Worm (Caenorhabditis elegans) whole organism, L1 larva: ENCODE measurements around the gene end-1.
A peak's percentile ranks its signal among the peaks of the same experiment; 100 is the strongest.

Source experiments
- C04F5.9 ChIP-seq: sonication (generic microtip); optimal IDR thresholded peaks from 2 replicates; lab custom pipeline; 2016; ENCODE audit warnings: missing genetic modification characterization, missing compliant biosample characterization
- C16A3.4 ChIP-seq: fragments of 150-350 bp; optimal IDR thresholded peaks from 2 replicates; lab custom pipeline; 2014; ENCODE audit warnings: missing biosample characterization, missing genetic modification characterization
- blmp-1 ChIP-seq: fragments of 150-350 bp; optimal IDR thresholded peaks from 2 replicates; lab custom pipeline; 2014; ENCODE audit warnings: missing biosample characterization, missing genetic modification characterization
- ceh-63 ChIP-seq: fragments of 200-800 bp; sonication (Bioruptor generic); optimal IDR thresholded peaks from 2 replicates; lab custom pipeline; 2018; ENCODE audit warnings: mild to moderate bottlenecking, missing genetic modification characterization, missing compliant biosample characterization
- ceh-82 ChIP-seq, 3 experiments: fragments of 150-350 bp in 1 of 3; sonication (generic microtip) in 2 of 3; optimal IDR thresholded peaks; 2 replicates each; lab custom pipeline; 2014 to 2017; ENCODE audit warnings: missing biosample characterization in 3 of 3, missing genetic modification characterization in 3 of 3
- ceh-88 ChIP-seq: fragments of 200-800 bp; sonication (Bioruptor generic); IDR thresholded peaks from 2 replicates; pipeline ENCODE4 v1.3.6; 2022; ENCODE audit warnings: missing genetic modification characterization, missing compliant biosample characterization
- ceh-90 ChIP-seq: sonication (generic microtip); optimal IDR thresholded peaks from 2 replicates; lab custom pipeline; 2016; ENCODE audit warnings: missing genetic modification characterization, missing compliant biosample characterization
- dsc-1 ChIP-seq: sonication (generic microtip); optimal IDR thresholded peaks from 2 replicates; lab custom pipeline; 2016; ENCODE audit warnings: mild to moderate bottlenecking, missing genetic modification characterization, missing compliant biosample characterization
- efl-1 ChIP-seq, 4 experiments: fragments of 150-350 bp; optimal IDR thresholded peaks in 3 of 4; peaks in 1 of 4; 1 replicate in 1 of 4; 2 replicates in 3 of 4; lab custom pipeline; 2014; ENCODE audit warnings: missing biosample characterization in 2 of 4, missing genetic modification characterization in 2 of 4, missing genetic modification reagents in 2 of 4
- elt-3 ChIP-seq, 6 experiments: fragments of 150-350 bp in 1 of 6; sonication (generic microtip); optimal IDR thresholded peaks; 2 replicates each; lab custom pipeline; 2017 to 2018; ENCODE audit warnings: missing biosample characterization in 6 of 6, missing genetic modification characterization in 6 of 6, inconsistent platforms in 1 of 6
- ets-5 ChIP-seq: fragments of 200-800 bp; sonication (Bioruptor generic); IDR thresholded peaks from 2 replicates; pipeline ENCODE4 v1.3.6; 2022; ENCODE audit warnings: missing genetic modification characterization, missing compliant biosample characterization
- fkh-4 ChIP-seq: sonication (generic microtip); optimal IDR thresholded peaks from 2 replicates; lab custom pipeline; 2016; ENCODE audit warnings: missing compliant biosample characterization, missing genetic modification characterization, borderline replicate concordance
- fos-1 ChIP-seq: fragments of 150-350 bp; optimal IDR thresholded peaks from 2 replicates; lab custom pipeline; 2014; ENCODE audit warnings: missing biosample characterization, missing genetic modification characterization
- grh-1 ChIP-seq: fragments of 200-800 bp; sonication (Bioruptor generic); IDR thresholded peaks from 2 replicates; pipeline ENCODE4 v1.3.6; 2022; ENCODE audit warnings: missing genetic modification reagents, missing genetic modification characterization, missing compliant biosample characterization
- hlh-17 ChIP-seq: fragments of 200-800 bp; sonication (Bioruptor generic); optimal IDR thresholded peaks from 2 replicates; lab custom pipeline; 2018; ENCODE audit warnings: missing genetic modification characterization, mild to moderate bottlenecking, missing compliant biosample characterization, moderate library complexity, borderline replicate concordance
- hlh-4 ChIP-seq: sonication (generic microtip); optimal IDR thresholded peaks from 2 replicates; lab custom pipeline; 2016; ENCODE audit warnings: mild to moderate bottlenecking, missing genetic modification characterization, missing compliant biosample characterization
- irx-1 ChIP-seq: sonication (generic microtip); optimal IDR thresholded peaks from 2 replicates; lab custom pipeline; 2016; ENCODE audit warnings: missing genetic modification characterization, missing compliant biosample characterization
- isw-1 ChIP-seq: fragments of 200-800 bp; sonication (Bioruptor generic); IDR thresholded peaks from 2 replicates; pipeline ENCODE4 v1.3.6; 2022; ENCODE audit warnings: missing genetic modification characterization, missing compliant biosample characterization
- jun-1 ChIP-seq: fragments of 150-350 bp; optimal IDR thresholded peaks from 2 replicates; lab custom pipeline; 2014; ENCODE audit warnings: missing biosample characterization, missing genetic modification reagents, missing genetic modification characterization
- lin-13 ChIP-seq: fragments of 150-350 bp; optimal IDR thresholded peaks from 2 replicates; lab custom pipeline; 2014; ENCODE audit warnings: missing biosample characterization, missing genetic modification reagents, missing genetic modification characterization
- lin-14 ChIP-seq: fragments of 200-800 bp; sonication (Bioruptor generic); optimal IDR thresholded peaks from 2 replicates; lab custom pipeline; 2018; ENCODE audit warnings: mild to moderate bottlenecking, missing genetic modification characterization, moderate library complexity, missing compliant biosample characterization
- lin-35 ChIP-seq, 2 experiments: fragments of 150-350 bp; optimal IDR thresholded peaks; 2 replicates each; lab custom pipeline; 2014; ENCODE audit warnings: missing biosample characterization in 2 of 2, missing genetic modification characterization in 2 of 2, missing genetic modification reagents in 2 of 2
- lin-39 ChIP-seq: fragments of 150-350 bp; optimal IDR thresholded peaks from 2 replicates; lab custom pipeline; 2014; ENCODE audit warnings: missing biosample characterization, missing genetic modification reagents, missing genetic modification characterization
- lir-3 ChIP-seq: sonication (generic microtip); optimal IDR thresholded peaks from 2 replicates; lab custom pipeline; 2016; ENCODE audit warnings: mild to moderate bottlenecking, missing genetic modification characterization, moderate library complexity, missing compliant biosample characterization; ENCODE audit not compliant: poor library complexity
- lsy-2 ChIP-seq, 2 experiments: fragments of 150-350 bp; optimal IDR thresholded peaks; 2 replicates each; lab custom pipeline; 2014; ENCODE audit warnings: missing biosample characterization in 2 of 2, missing genetic modification characterization in 2 of 2
- mef-2 ChIP-seq: fragments of 150-350 bp; optimal IDR thresholded peaks from 2 replicates; lab custom pipeline; 2014; ENCODE audit warnings: missing biosample characterization, missing genetic modification characterization
- mep-1 ChIP-seq: fragments of 150-350 bp; optimal IDR thresholded peaks from 2 replicates; lab custom pipeline; 2014; ENCODE audit warnings: missing biosample characterization, missing genetic modification characterization
- nhr-11 ChIP-seq: fragments of 150-350 bp; optimal IDR thresholded peaks from 2 replicates; lab custom pipeline; 2014; ENCODE audit warnings: missing biosample characterization, missing genetic modification characterization
- nhr-12 ChIP-seq: sonication (generic microtip); optimal IDR thresholded peaks from 2 replicates; lab custom pipeline; 2017; ENCODE audit warnings: missing biosample characterization, missing genetic modification characterization
- nhr-19 ChIP-seq: fragments of 200-800 bp; sonication (Bioruptor generic); conservative IDR thresholded peaks from 2 replicates; pipeline ENCODE4 v1.3.6; 2022; ENCODE audit warnings: missing genetic modification characterization, missing compliant biosample characterization
- nhr-76 ChIP-seq: sonication (generic microtip); optimal IDR thresholded peaks from 2 replicates; lab custom pipeline; 2017; ENCODE audit warnings: missing biosample characterization, missing genetic modification characterization
- nhr-77 ChIP-seq: fragments of 150-350 bp; optimal IDR thresholded peaks from 2 replicates; lab custom pipeline; 2014; ENCODE audit warnings: missing biosample characterization, missing genetic modification characterization
- nhr-84 ChIP-seq: sonication (generic microtip); optimal IDR thresholded peaks from 2 replicates; lab custom pipeline; 2017; ENCODE audit warnings: missing biosample characterization, missing genetic modification characterization
- nhr-85 ChIP-seq: sonication (generic microtip); peaks from one replicate; lab custom pipeline; 2016; ENCODE audit warnings: missing genetic modification characterization, inconsistent platforms, missing compliant biosample characterization
- nhr-90 ChIP-seq: sonication (generic microtip); optimal IDR thresholded peaks from 2 replicates; lab custom pipeline; 2016; ENCODE audit warnings: mild to moderate bottlenecking, missing genetic modification characterization, missing compliant biosample characterization; ENCODE audit not compliant: poor library complexity
- pax-3 ChIP-seq: fragments of 200-800 bp; sonication (Bioruptor generic); optimal IDR thresholded peaks from 2 replicates; lab custom pipeline; 2018; ENCODE audit warnings: mild to moderate bottlenecking, missing genetic modification characterization, moderate library complexity, missing compliant biosample characterization
- pqm-1 ChIP-seq: sonication (generic microtip); optimal IDR thresholded peaks from 3 replicates; lab custom pipeline; 2017; ENCODE audit warnings: missing biosample characterization, missing genetic modification characterization
- skn-1 ChIP-seq: fragments of 150-350 bp; optimal IDR thresholded peaks from 2 replicates; lab custom pipeline; 2014; ENCODE audit warnings: missing biosample characterization, missing genetic modification characterization
- snu-23 ChIP-seq: sonication (generic microtip); optimal IDR thresholded peaks from 2 replicates; lab custom pipeline; 2016; ENCODE audit warnings: missing genetic modification characterization, missing compliant biosample characterization
- sox-4 ChIP-seq: sonication (generic microtip); optimal IDR thresholded peaks from 2 replicates; lab custom pipeline; 2016; ENCODE audit warnings: missing genetic modification characterization, missing compliant biosample characterization
- unc-130 ChIP-seq: fragments of 150-350 bp; optimal IDR thresholded peaks from 2 replicates; lab custom pipeline; 2017; ENCODE audit warnings: missing biosample characterization, missing genetic modification characterization, inconsistent platforms
- unc-86 ChIP-seq: sonication (generic microtip); optimal IDR thresholded peaks from 2 replicates; lab custom pipeline; 2016; ENCODE audit warnings: missing genetic modification characterization, missing compliant biosample characterization
- unc-98 ChIP-seq: fragments of 200-800 bp; sonication (Bioruptor generic); IDR thresholded peaks from 2 replicates; pipeline ENCODE4 v1.3.6; 2022; ENCODE audit warnings: missing genetic modification characterization, missing compliant biosample characterization
- vab-15 ChIP-seq: sonication (generic microtip); optimal IDR thresholded peaks from 2 replicates; lab custom pipeline; 2017; ENCODE audit warnings: missing genotype, mild to moderate bottlenecking, missing genetic modification characterization, missing compliant biosample characterization
- zag-1 ChIP-seq: fragments of 150-350 bp; optimal IDR thresholded peaks from 2 replicates; lab custom pipeline; 2014; ENCODE audit warnings: missing biosample characterization, missing genetic modification characterization
- zip-4 ChIP-seq: fragments of 200-800 bp; sonication (Bioruptor generic); optimal IDR thresholded peaks from 2 replicates; lab custom pipeline; 2018; ENCODE audit warnings: mild to moderate bottlenecking, missing genetic modification characterization, moderate library complexity, missing compliant biosample characterization
- ztf-11 ChIP-seq, 2 experiments: sonication (generic microtip); optimal IDR thresholded peaks; 2 replicates each; lab custom pipeline; 2016 to 2017; ENCODE audit warnings: missing genetic modification characterization in 2 of 2, missing biosample characterization in 1 of 2, missing compliant biosample characterization in 1 of 2
- ztf-4 ChIP-seq: fragments of 150-350 bp; optimal IDR thresholded peaks from 2 replicates; lab custom pipeline; 2014; ENCODE audit warnings: missing biosample characterization, missing genetic modification characterization

The end-1 gene

DNA sequence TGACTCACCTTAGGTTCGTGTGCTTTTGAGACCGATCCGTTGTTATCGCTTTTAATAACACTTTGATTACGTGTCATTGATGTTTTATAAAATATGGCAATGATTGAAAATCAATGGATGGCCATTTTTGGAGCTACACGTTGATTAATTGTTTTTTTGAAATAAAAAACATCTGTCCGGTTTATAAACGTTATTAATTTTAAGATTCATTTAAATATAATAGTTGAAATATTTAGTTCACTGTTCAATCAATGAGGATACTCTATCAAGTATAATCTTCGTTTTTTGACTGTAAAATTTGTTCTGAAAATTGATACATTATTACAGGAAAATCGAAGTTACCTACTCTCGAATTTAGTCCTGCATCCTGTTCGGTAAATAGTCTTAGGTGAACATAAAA is 26.7 kb upstream of the end-1 start, which contains the start of gene R10D12.10 (continued):
- TF ChIP-seq zag-1 (no peak), dsc-1 (no peak)

DNA sequence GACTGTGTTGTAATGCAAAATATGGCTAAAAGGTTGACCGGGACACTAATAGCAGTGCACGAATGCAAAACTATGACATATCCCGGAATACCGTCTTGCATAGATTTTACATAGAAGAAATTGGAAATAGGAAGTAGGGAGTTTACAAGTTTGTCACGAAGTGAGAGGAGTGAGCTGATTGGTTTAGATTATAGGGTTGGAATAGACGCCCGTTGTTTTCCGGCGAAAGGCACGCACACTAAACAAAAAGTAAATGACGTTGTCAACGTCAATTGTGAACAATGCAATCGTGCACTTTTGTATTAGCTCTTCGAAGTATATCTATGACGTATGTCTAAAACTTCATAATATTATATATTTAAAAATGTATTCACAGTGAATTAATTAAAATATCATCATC is 24.0 kb upstream of the end-1 start, which contains the start of gene srh-24:
Gene srh-24 (minus strand): TSS at position 101 of the 400 bp plus-strand sequence.
- TF ChIP-seq skn-1 (tag; lab: Kevin White, UChicago) (no peak), zip-4 (GFP tag; lab: Kevin White, UChicago) (no peak), ets-5 (no peak), pax-3 (no peak), nhr-84 (tag; lab: Kevin White, UChicago) (no peak), irx-1 (tag; lab: Kevin White, UChicago) (no peak), nhr-76 (tag; lab: Kevin White, UChicago) (no peak), unc-98 (GFP tag; lab: Robert Waterston, UW) (no peak), jun-1 (no peak), lin-13 (GFP tag; lab: Kevin White, UChicago) (no peak), ceh-63 (GFP tag; lab: Kevin White, UChicago) (no peak), unc-130 (tag; lab: Kevin White, UChicago) (no peak), nhr-85 (no peak), C04F5.9 (tag; lab: Kevin White, UChicago) (no peak), elt-3 (tag; optimal IDR thresholded peaks at IDR 0.05; lab: Kevin White, UChicago) (no peak), fkh-4 (tag; lab: Kevin White, UChicago) (no peak), ceh-88 (GFP tag; lab: Robert Waterston, UW) (no peak), mep-1 (no peak), blmp-1 (tag; lab: Kevin White, UChicago) (no peak)

DNA sequence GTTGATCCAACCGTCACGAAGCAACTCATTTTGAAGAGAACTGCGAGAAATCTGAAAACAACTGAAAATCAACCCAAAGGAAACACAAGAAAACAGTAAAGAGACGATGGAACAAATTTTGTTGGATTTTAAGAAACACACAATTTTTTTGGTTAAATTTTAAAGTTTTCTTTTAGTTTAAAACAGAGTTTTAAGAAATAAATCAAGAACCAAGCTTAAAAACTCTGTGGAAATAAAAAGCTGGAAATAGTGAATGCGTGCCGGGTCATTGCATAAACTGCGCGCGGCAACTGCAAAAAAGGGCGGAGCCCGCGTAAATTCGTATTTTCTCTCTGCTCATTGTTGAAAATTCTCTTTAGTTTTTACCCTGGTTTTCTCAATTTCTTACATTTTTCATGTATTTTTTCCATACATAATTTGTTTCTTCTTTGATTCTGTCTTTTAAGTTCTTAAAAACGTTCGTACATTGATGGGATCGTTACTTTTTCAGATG is 23.0 kb upstream of the end-1 start, which contains the start of the genes algn-13 and R10D12.13:
Gene algn-13 (minus strand): TSS at position 51 of the 493 bp plus-strand sequence.
Gene R10D12.13 (plus strand): TSS at position 491 of the 493 bp plus-strand sequence.
- TF ChIP-seq nhr-85: peak; percentile 74
- no peak for TF ChIP-seq nhr-77 (tag; lab: Kevin White, UChicago)
- TF ChIP-seq hlh-4 (tag; lab: Kevin White, UChicago): no peak
- TF ChIP-seq sox-4 (tag; lab: Kevin White, UChicago): no peak
- peak; percentile 30 for TF ChIP-seq nhr-11
- TF ChIP-seq ceh-63 (GFP tag; lab: Kevin White, UChicago): no peak
- TF ChIP-seq ceh-82 (tag; optimal IDR thresholded peaks at IDR 0.05; lab: Kevin White, UChicago): peak; percentile 51 to 54 (median 52)
- peak; percentile 65 for TF ChIP-seq dsc-1
- peak; percentile 27 to 34 for TF ChIP-seq ztf-11 (tag; optimal IDR thresholded peaks at IDR 0.05; lab: Kevin White, UChicago)
- TF ChIP-seq nhr-90 (tag; lab: Kevin White, UChicago): peak; percentile 65
- no peak for TF ChIP-seq ztf-4 (tag; lab: Kevin White, UChicago)
- peak; percentile 43 for TF ChIP-seq lin-39 (tag; lab: Kevin White, UChicago)
- peak; percentile 59 for TF ChIP-seq lin-13 (GFP tag; lab: Kevin White, UChicago)
- peak; percentile 51 for TF ChIP-seq C16A3.4
- TF ChIP-seq nhr-19 (GFP tag; lab: Robert Waterston, UW): peak; percentile 52
- TF ChIP-seq unc-98 (GFP tag; lab: Robert Waterston, UW): no peak
- no peak for TF ChIP-seq jun-1
- TF ChIP-seq mef-2 (tag; lab: Kevin White, UChicago): no peak
- peak; percentile 60 to 63 for TF ChIP-seq lin-35 (GFP tag; optimal IDR thresholded peaks at IDR 0.05; lab: Kevin White, UChicago)
- TF ChIP-seq zip-4 (GFP tag; lab: Kevin White, UChicago): peak; percentile 6
- TF ChIP-seq efl-1 (optimal IDR thresholded peaks at IDR 0.05; lab: Kevin White, UChicago): peak; percentile 63 to 71
- TF ChIP-seq efl-1 (GFP tag; optimal IDR thresholded peaks at IDR 0.05 in 1 of 2; lab: Kevin White, UChicago): peak; percentile 62 to 96
- no peak for TF ChIP-seq fos-1 (tag; lab: Kevin White, UChicago)
- no peak for TF ChIP-seq ceh-90 (tag; lab: Kevin White, UChicago)
- TF ChIP-seq mep-1: no peak
- peak; percentile 14 for TF ChIP-seq unc-86 (tag; lab: Kevin White, UChicago)
- 0 out of 2 replicates have a peak, but pooled peaks have one; percentile 26 for TF ChIP-seq grh-1 (GFP tag; lab: Robert Waterston, UW)
- TF ChIP-seq lin-14 (GFP tag; lab: Kevin White, UChicago): peak; percentile 42
- peak; percentile 67 for TF ChIP-seq snu-23 (GFP tag; lab: Kevin White, UChicago)
- no peak for TF ChIP-seq nhr-12
- peak; percentile 59 to 67 for TF ChIP-seq lsy-2 (tag; optimal IDR thresholded peaks at IDR 0.05; lab: Kevin White, UChicago)
- peak; percentile 41 for TF ChIP-seq lir-3
- TF ChIP-seq isw-1 (GFP tag; lab: Robert Waterston, UW): peak; percentile 27; the same call in 1 of the 2 replicates
- no peak for TF ChIP-seq hlh-17 (GFP tag; lab: Kevin White, UChicago)
- no peak for TF ChIP-seq pqm-1 (tag; lab: Kevin White, UChicago)
- no peak for TF ChIP-seq vab-15 (tag; lab: Kevin White, UChicago)
